Worm (Caenorhabditis elegans) whole organism, L1 larva: Measurements from ENCODE around the gene T01B7.5.
A peak's percentile ranks its signal among the peaks of the same experiment; 100 is the strongest.

Source experiments
- Y116A8C.19 ChIP-seq: sonication (generic microtip); optimal IDR thresholded peaks from 2 replicates; lab custom pipeline; 2016; ENCODE audit warnings: missing compliant biosample characterization, missing genetic modification characterization, borderline replicate concordance
- aha-1 ChIP-seq: fragments of 150-350 bp; optimal IDR thresholded peaks from 2 replicates; lab custom pipeline; 2014; ENCODE audit warnings: missing biosample characterization, missing genetic modification characterization
- blmp-1 ChIP-seq: fragments of 150-350 bp; optimal IDR thresholded peaks from 2 replicates; lab custom pipeline; 2014; ENCODE audit warnings: missing biosample characterization, missing genetic modification characterization
- ceh-63 ChIP-seq: fragments of 200-800 bp; sonication (Bioruptor generic); optimal IDR thresholded peaks from 2 replicates; lab custom pipeline; 2018; ENCODE audit warnings: mild to moderate bottlenecking, missing genetic modification characterization, missing compliant biosample characterization
- ceh-90 ChIP-seq: sonication (generic microtip); optimal IDR thresholded peaks from 2 replicates; lab custom pipeline; 2016; ENCODE audit warnings: missing genetic modification characterization, missing compliant biosample characterization
- ces-1 ChIP-seq: fragments of 150-350 bp; optimal IDR thresholded peaks from 2 replicates; lab custom pipeline; 2014; ENCODE audit warnings: missing biosample characterization, missing genetic modification reagents, missing genetic modification characterization
- efl-1 ChIP-seq, 4 experiments: fragments of 150-350 bp; optimal IDR thresholded peaks in 3 of 4; peaks in 1 of 4; 1 replicate in 1 of 4; 2 replicates in 3 of 4; lab custom pipeline; 2014; ENCODE audit warnings: missing biosample characterization in 2 of 4, missing genetic modification characterization in 2 of 4, missing genetic modification reagents in 2 of 4
- egl-27 ChIP-seq, 2 experiments: fragments of 150-350 bp in 1 of 2; sonication (generic microtip); optimal IDR thresholded peaks; 3 replicates each; lab custom pipeline; 2017 to 2018; ENCODE audit warnings: missing biosample characterization in 2 of 2, missing genetic modification characterization in 2 of 2, missing genetic modification reagents in 2 of 2
- elt-2 ChIP-seq: sonication (generic microtip); optimal IDR thresholded peaks from 2 replicates; lab custom pipeline; 2016; ENCODE audit warnings: missing genetic modification characterization, mild to moderate bottlenecking, inconsistent platforms, missing compliant biosample characterization, missing genetic modification reagents
- elt-3 ChIP-seq, 6 experiments: fragments of 150-350 bp in 1 of 6; sonication (generic microtip); optimal IDR thresholded peaks; 2 replicates each; lab custom pipeline; 2017 to 2018; ENCODE audit warnings: missing biosample characterization in 6 of 6, missing genetic modification characterization in 6 of 6, inconsistent platforms in 1 of 6
- ets-5 ChIP-seq: fragments of 200-800 bp; sonication (Bioruptor generic); IDR thresholded peaks from 2 replicates; pipeline ENCODE4 v1.3.6; 2022; ENCODE audit warnings: missing genetic modification characterization, missing compliant biosample characterization
- fkh-10 ChIP-seq: sonication (generic microtip); optimal IDR thresholded peaks from 2 replicates; lab custom pipeline; 2017; ENCODE audit warnings: missing biosample characterization, missing genetic modification reagents, missing genetic modification characterization
- fkh-8 ChIP-seq: sonication (generic microtip); optimal IDR thresholded peaks from 2 replicates; lab custom pipeline; 2016; ENCODE audit warnings: mild to moderate bottlenecking, missing genetic modification characterization, missing compliant biosample characterization
- hlh-4 ChIP-seq: sonication (generic microtip); optimal IDR thresholded peaks from 2 replicates; lab custom pipeline; 2016; ENCODE audit warnings: mild to moderate bottlenecking, missing genetic modification characterization, missing compliant biosample characterization
- irx-1 ChIP-seq: sonication (generic microtip); optimal IDR thresholded peaks from 2 replicates; lab custom pipeline; 2016; ENCODE audit warnings: missing genetic modification characterization, missing compliant biosample characterization
- isw-1 ChIP-seq: fragments of 200-800 bp; sonication (Bioruptor generic); IDR thresholded peaks from 2 replicates; pipeline ENCODE4 v1.3.6; 2022; ENCODE audit warnings: missing genetic modification characterization, missing compliant biosample characterization
- lin-14 ChIP-seq: fragments of 200-800 bp; sonication (Bioruptor generic); optimal IDR thresholded peaks from 2 replicates; lab custom pipeline; 2018; ENCODE audit warnings: mild to moderate bottlenecking, missing genetic modification characterization, moderate library complexity, missing compliant biosample characterization
- lin-35 ChIP-seq, 2 experiments: fragments of 150-350 bp; optimal IDR thresholded peaks; 2 replicates each; lab custom pipeline; 2014; ENCODE audit warnings: missing biosample characterization in 2 of 2, missing genetic modification characterization in 2 of 2, missing genetic modification reagents in 2 of 2
- lin-39 ChIP-seq: fragments of 150-350 bp; optimal IDR thresholded peaks from 2 replicates; lab custom pipeline; 2014; ENCODE audit warnings: missing biosample characterization, missing genetic modification reagents, missing genetic modification characterization
- lsy-2 ChIP-seq, 2 experiments: fragments of 150-350 bp; optimal IDR thresholded peaks; 2 replicates each; lab custom pipeline; 2014; ENCODE audit warnings: missing biosample characterization in 2 of 2, missing genetic modification characterization in 2 of 2
- mdl-1 ChIP-seq, 2 experiments: fragments of 150-350 bp; optimal IDR thresholded peaks; 2 replicates each; lab custom pipeline; 2014 to 2017; ENCODE audit warnings: missing biosample characterization in 2 of 2, missing genetic modification characterization in 2 of 2, inconsistent platforms in 1 of 2
- nhr-237 ChIP-seq: fragments of 150-350 bp; optimal IDR thresholded peaks from 2 replicates; lab custom pipeline; 2014; ENCODE audit warnings: missing biosample characterization, missing genetic modification characterization
- nhr-77 ChIP-seq: fragments of 150-350 bp; optimal IDR thresholded peaks from 2 replicates; lab custom pipeline; 2014; ENCODE audit warnings: missing biosample characterization, missing genetic modification characterization
- nhr-90 ChIP-seq: sonication (generic microtip); optimal IDR thresholded peaks from 2 replicates; lab custom pipeline; 2016; ENCODE audit warnings: mild to moderate bottlenecking, missing genetic modification characterization, missing compliant biosample characterization; ENCODE audit not compliant: poor library complexity
- pag-3 ChIP-seq: sonication (generic microtip); optimal IDR thresholded peaks from 2 replicates; lab custom pipeline; 2017; ENCODE audit warnings: missing genetic modification characterization, mild to moderate bottlenecking, missing compliant biosample characterization, antibody characterized with exemption, borderline replicate concordance; ENCODE audit not compliant: insufficient read depth
- pqm-1 ChIP-seq: sonication (generic microtip); optimal IDR thresholded peaks from 3 replicates; lab custom pipeline; 2017; ENCODE audit warnings: missing biosample characterization, missing genetic modification characterization
- rnt-1 ChIP-seq: sonication (generic microtip); optimal IDR thresholded peaks from 2 replicates; lab custom pipeline; 2016; ENCODE audit warnings: mild to moderate bottlenecking, missing genetic modification characterization, moderate library complexity, missing compliant biosample characterization
- sox-4 ChIP-seq: sonication (generic microtip); optimal IDR thresholded peaks from 2 replicates; lab custom pipeline; 2016; ENCODE audit warnings: missing genetic modification characterization, missing compliant biosample characterization
- unc-30 ChIP-seq: sonication (generic microtip); optimal IDR thresholded peaks from 2 replicates; lab custom pipeline; 2017; ENCODE audit warnings: missing biosample characterization, missing genetic modification characterization
- zag-1 ChIP-seq: fragments of 150-350 bp; optimal IDR thresholded peaks from 2 replicates; lab custom pipeline; 2014; ENCODE audit warnings: missing biosample characterization, missing genetic modification characterization
- ztf-11 ChIP-seq, 2 experiments: sonication (generic microtip); optimal IDR thresholded peaks; 2 replicates each; lab custom pipeline; 2016 to 2017; ENCODE audit warnings: missing genetic modification characterization in 2 of 2, missing biosample characterization in 1 of 2, missing compliant biosample characterization in 1 of 2

Gene T01B7.5

DNA sequence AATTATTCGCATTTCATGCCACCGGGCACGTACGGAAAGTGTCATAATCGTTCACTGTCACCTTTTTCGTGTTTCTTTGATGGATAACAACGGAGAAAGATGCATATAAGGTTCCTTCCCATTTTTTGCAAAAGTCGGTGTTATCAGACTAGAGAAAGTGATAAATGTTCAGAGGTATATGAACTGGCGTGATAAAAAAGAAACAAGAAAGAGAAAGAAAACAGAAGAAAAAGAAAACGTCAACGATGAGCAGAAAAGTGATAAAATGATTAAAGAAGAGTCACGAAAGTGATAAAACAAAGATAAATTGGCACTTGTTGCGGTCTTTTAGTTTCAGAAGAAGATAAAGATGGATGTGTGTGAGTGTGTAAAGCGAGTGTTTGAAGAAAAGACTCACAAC is 13.7 kb downstream of the T01B7.5 start:
- no peak for TF ChIP-seq nhr-90
- peak in 1 of 6 experiments; percentile 46 for TF ChIP-seq elt-3 (tag; optimal IDR thresholded peaks at IDR 0.05; lab: Kevin White, UChicago)
- TF ChIP-seq rnt-1 (tag; lab: Kevin White, UChicago), result peak; percentile 32
- TF ChIP-seq blmp-1 (tag; lab: Kevin White, UChicago), result peak; percentile 93
- peak; percentile 23 for TF ChIP-seq lin-14

DNA sequence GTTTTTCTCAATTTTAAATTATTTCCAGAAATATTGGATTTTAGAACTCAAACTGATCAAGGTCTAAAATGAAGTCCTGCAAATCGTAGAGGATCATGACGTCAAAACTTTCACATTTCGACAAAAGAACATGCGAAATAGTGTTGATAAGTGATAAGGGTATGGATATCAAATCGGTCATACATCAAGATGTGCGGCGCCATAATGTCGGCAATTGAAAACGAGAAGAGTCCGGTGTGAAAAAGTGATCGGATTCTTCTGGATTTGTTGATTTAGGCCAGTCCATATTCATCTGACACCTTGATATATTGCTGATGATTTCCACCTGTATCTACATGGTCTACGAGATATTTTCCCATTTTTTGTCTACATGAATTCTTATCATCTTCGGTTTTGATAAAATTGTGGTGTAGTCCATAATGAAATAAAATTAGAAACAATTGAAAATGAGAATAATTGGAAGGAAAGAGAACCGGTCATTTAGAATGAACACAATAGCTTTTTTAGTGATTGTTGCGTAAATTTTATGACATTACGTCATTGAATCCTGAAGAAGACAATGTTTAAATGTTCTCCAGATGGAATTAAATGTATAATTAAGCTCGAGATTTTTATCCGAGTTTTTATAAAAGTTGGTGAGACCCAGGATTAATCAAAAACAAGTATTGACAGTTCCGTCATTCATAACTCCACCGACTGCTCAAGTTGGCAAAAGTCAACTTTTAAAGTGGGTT is 14.5 kb downstream of the T01B7.5 start:
- TF ChIP-seq ets-5 (GFP tag; lab: Robert Waterston, UW) (no peak), efl-1 (optimal IDR thresholded peaks at IDR 0.05; lab: Kevin White, UChicago) (no peak), efl-1 (GFP tag; optimal IDR thresholded peaks at IDR 0.05 in 1 of 2; lab: Kevin White, UChicago) (peak in 1 of 2 experiments; percentile 27), blmp-1 (tag; lab: Kevin White, UChicago) (peak; percentile 96), sox-4 (no peak), elt-3 (tag; optimal IDR thresholded peaks at IDR 0.05; lab: Kevin White, UChicago) (peak in 1 of 6 experiments; percentile 87)

DNA sequence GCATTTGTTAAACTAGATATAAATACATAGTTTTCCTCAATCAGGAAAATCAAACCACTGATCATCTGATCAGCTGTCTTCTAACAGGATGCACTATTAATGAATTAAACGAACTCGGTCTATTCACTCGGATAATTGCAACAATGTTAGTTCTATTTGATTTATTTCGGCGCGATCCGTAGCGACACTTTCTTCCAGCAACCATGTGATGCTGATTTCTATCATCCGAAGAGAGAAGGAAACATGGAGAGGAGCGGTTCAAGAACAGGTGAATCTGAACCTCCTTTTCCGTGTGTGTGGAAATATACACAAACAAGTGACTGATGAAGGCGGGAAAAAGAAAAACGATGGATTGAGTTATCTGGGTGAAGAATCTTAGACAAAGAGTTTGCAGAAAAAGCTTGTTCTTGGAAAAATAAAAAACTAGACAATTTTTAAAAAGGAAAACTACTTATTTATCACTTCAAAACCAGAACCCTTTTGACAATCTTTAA is 15.2 kb downstream of the T01B7.5 start:
- TF ChIP-seq blmp-1 (tag; lab: Kevin White, UChicago) (peak; percentile 89), unc-30 (tag; lab: Kevin White, UChicago) (no peak)

DNA sequence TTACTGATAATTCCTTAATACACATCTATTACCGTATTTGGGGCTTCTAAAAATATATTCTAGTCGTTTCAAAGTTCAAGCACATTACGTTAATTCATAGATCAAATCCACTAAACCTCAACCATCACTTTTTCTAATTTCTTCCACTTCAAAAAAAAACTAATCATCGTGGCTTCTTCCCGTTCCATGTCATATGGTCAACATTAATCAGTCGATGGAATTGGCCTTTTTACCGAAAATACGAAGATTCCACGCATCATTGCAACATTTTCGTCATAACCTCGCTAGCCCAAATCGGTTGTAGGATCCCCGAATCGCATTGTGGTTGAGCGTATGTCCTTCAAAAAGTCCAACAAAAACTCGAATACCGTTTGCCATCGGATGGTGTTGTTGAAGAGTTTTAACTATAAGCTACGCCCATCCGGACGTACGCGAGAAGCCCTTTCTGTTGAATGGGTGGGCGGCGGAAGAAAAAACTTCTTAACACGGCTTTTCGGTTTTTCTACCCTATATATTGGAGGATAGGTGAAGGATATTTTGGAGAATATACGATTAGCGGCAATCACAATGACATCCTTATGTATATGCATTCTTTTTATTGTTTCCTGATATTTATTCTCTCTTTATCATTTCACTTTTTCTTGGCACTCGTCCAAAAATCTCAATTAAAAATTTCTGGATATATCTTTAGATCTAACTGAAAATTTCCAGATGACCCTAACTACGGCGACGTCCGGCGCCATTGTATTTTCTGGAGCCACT is 15.9 kb downstream of the T01B7.5 start, which contains the start of gene rol-6:
rol-6 (plus strand) TSS at position 712 of the 762 bp plus-strand sequence.
- TF ChIP-seq nhr-237 (tag; lab: Kevin White, UChicago) (no peak), blmp-1 (tag; lab: Kevin White, UChicago) (peak; percentile 50), irx-1 (tag; lab: Kevin White, UChicago) (no peak), fkh-10 (GFP tag; lab: Kevin White, UChicago) (no peak)

DNA sequence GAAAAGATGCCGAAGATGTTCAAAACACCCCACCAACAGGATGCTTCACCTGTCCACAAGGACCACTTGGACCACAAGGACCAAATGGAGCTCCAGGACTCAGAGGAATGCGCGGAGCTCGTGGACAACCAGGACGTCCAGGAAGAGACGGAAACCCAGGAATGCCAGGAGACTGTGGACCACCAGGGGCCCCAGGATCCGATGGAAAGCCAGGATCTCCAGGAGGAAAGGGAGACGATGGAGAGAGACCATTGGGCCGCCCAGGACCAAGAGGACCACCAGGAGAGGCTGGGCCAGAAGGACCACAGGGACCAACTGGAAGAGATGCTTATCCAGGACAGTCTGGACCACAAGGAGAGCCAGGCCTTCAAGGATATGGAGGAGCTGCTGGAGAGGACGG is 17.0 kb downstream of the T01B7.5 start:
- TF ChIP-seq egl-27 (tag; optimal IDR thresholded peaks at IDR 0.05; lab: Kevin White, UChicago) (no peak), aha-1 (no peak), hlh-4 (no peak), pag-3 (no peak), lin-35 (GFP tag; optimal IDR thresholded peaks at IDR 0.05; lab: Kevin White, UChicago) (no peak), zag-1 (no peak), lsy-2 (tag; optimal IDR thresholded peaks at IDR 0.05; lab: Kevin White, UChicago) (no peak), lin-39 (no peak)

DNA sequence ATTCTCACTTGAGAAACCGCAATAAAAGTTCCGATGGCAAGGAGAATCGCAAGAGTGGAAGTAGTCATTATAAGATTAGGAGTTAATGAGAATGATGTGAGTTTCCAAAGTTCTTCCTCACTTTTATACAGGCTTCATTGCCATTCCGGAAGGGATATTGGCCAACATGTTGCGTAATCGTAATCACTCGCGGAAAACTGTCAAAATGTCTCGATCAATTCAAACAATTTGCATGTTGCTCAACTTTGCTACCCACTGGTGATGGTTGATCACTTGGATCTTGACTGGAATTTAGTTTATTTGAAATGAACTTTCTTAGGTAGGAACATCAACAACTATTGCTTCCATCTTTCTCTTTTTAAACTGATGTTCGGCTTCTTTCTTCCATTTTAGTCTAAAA is 20.8 kb downstream of the T01B7.5 start, which contains the start of gene idpb-4:
idpb-4 (minus strand) TSS at position 101 of the 400 bp plus-strand sequence.
- TF ChIP-seq pqm-1 (no peak), ztf-11 (tag; optimal IDR thresholded peaks at IDR 0.05; lab: Kevin White, UChicago) (no peak), efl-1 (optimal IDR thresholded peaks at IDR 0.05; lab: Kevin White, UChicago) (no peak), efl-1 (GFP tag; optimal IDR thresholded peaks at IDR 0.05 in 1 of 2; lab: Kevin White, UChicago) (peak in 1 of 2 experiments; percentile 24), ces-1 (GFP tag; lab: Kevin White, UChicago) (no peak)

DNA sequence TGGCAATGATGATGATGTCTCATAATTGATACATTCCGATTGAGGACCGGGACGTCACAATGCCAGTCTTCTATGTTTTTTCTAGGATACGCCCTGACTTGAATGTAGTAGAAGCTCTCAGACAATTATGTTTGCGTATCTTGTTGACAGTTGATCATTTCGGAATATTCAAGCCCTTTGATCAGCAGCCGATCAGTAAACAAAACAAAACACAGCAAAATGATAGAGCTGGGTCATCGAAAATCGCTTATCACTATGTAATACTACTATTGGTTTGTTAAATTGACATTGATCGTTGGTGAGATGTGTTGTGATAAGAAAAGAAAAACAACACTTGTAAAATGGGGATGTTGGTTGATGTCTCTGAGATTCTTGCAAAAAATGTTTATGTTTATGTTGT is 21.6 kb downstream of the T01B7.5 start:
- no peak for TF ChIP-seq nhr-77 (tag; lab: Kevin White, UChicago)
- TF ChIP-seq irx-1 (tag; lab: Kevin White, UChicago), result no peak
- TF ChIP-seq pqm-1, result no peak
- TF ChIP-seq ets-5 (GFP tag; lab: Robert Waterston, UW), result no peak
- no peak for TF ChIP-seq sox-4
- TF ChIP-seq ces-1 (GFP tag; lab: Kevin White, UChicago), result no peak
- TF ChIP-seq blmp-1 (tag; lab: Kevin White, UChicago), result no peak
- no peak for TF ChIP-seq isw-1 (GFP tag; lab: Robert Waterston, UW)
- no peak for TF ChIP-seq efl-1 (optimal IDR thresholded peaks at IDR 0.05; lab: Kevin White, UChicago)
- TF ChIP-seq efl-1 (GFP tag; optimal IDR thresholded peaks at IDR 0.05 in 1 of 2; lab: Kevin White, UChicago), result peak in 1 of 2 experiments; percentile 23
- no peak for TF ChIP-seq ceh-90 (tag; lab: Kevin White, UChicago)
- no peak for TF ChIP-seq Y116A8C.19
- no peak for TF ChIP-seq fkh-8 (tag; lab: Kevin White, UChicago)
- TF ChIP-seq elt-2 (tag; lab: Kevin White, UChicago), result peak; percentile 22
- no peak for TF ChIP-seq mdl-1 (tag; optimal IDR thresholded peaks at IDR 0.05; lab: Kevin White, UChicago)
- no peak for TF ChIP-seq ceh-63 (GFP tag; lab: Kevin White, UChicago)
